Fruit fly (Drosophila melanogaster) whole organism, prepupa: Measurements from ENCODE around the gene foi.

Source experiments
- Blimp-1 ChIP-seq: fragments of 200-800 bp; sonication (Bioruptor generic); optimal IDR thresholded peaks from 3 replicates; lab custom pipeline; 2017; ENCODE audit warnings: missing biosample characterization, missing genetic modification characterization, mild to moderate bottlenecking, moderate library complexity, missing genetic modification reagents
- CG10669 ChIP-seq: fragments of 200-800 bp; sonication (Bioruptor generic); optimal IDR thresholded peaks from 3 replicates; lab custom pipeline; 2018; ENCODE audit warnings: missing biosample characterization, mild to moderate bottlenecking, missing genetic modification characterization, moderate library complexity
- CG11902 ChIP-seq: fragments of 200-800 bp; sonication (Bioruptor generic); optimal IDR thresholded peaks from 3 replicates; lab custom pipeline; 2016; ENCODE audit warnings: missing biosample characterization, missing genetic modification characterization
- CG15336 ChIP-seq: fragments of 200-800 bp; sonication (Bioruptor generic); IDR thresholded peaks from 2 replicates; pipeline ENCODE4 v1.3.6; 2022; ENCODE audit warnings: missing biosample characterization, missing genetic modification characterization
- CG1621 ChIP-seq: fragments of 200-800 bp; sonication (Bioruptor generic); optimal IDR thresholded peaks from 3 replicates; lab custom pipeline; 2018; ENCODE audit warnings: missing biosample characterization, mild to moderate bottlenecking, missing genetic modification characterization
- CG16779 ChIP-seq: fragments of 200-800 bp; sonication (Bioruptor generic); optimal IDR thresholded peaks from 3 replicates; lab custom pipeline; 2017; ENCODE audit warnings: missing biosample characterization, mild to moderate bottlenecking, missing genetic modification characterization
- CG3032 ChIP-seq: fragments of 200-800 bp; optimal IDR thresholded peaks from 2 replicates; lab custom pipeline; 2019; ENCODE audit warnings: missing biosample characterization, mild to moderate bottlenecking, missing genetic modification characterization, moderate library complexity
- CG31627 ChIP-seq: fragments of 200-800 bp; sonication (Bioruptor generic); optimal IDR thresholded peaks from 3 replicates; lab custom pipeline; 2016; ENCODE audit warnings: missing biosample characterization, missing genetic modification characterization
- CG32006 ChIP-seq: fragments of 200-800 bp; sonication (Bioruptor generic); optimal IDR thresholded peaks from 3 replicates; lab custom pipeline; 2017; ENCODE audit warnings: missing biosample characterization, mild to moderate bottlenecking, missing genetic modification characterization
- CG34406 ChIP-seq: fragments of 200-800 bp; sonication (Bioruptor generic); optimal IDR thresholded peaks from 3 replicates; lab custom pipeline; 2016; ENCODE audit warnings: missing biosample characterization, missing genetic modification characterization
- CG4318 ChIP-seq: fragments of 200-800 bp; sonication (Bioruptor generic); optimal IDR thresholded peaks from 3 replicates; lab custom pipeline; 2017; ENCODE audit warnings: missing biosample characterization, mild to moderate bottlenecking, missing genetic modification characterization
- CG6163 ChIP-seq: fragments of 200-800 bp; sonication (Bioruptor generic); IDR thresholded peaks from 3 replicates; pipeline ENCODE4 v1.3.6; 2022; ENCODE audit warnings: missing biosample characterization, missing genetic modification characterization
- CG6276 ChIP-seq: fragments of 200-800 bp; sonication (Bioruptor generic); optimal IDR thresholded peaks from 2 replicates; lab custom pipeline; 2017; ENCODE audit warnings: missing biosample characterization, mild to moderate bottlenecking, missing genetic modification characterization
- CG6792 ChIP-seq: fragments of 200-800 bp; sonication (Bioruptor generic); optimal IDR thresholded peaks from 3 replicates; lab custom pipeline; 2016; ENCODE audit warnings: missing biosample characterization, missing genetic modification characterization
- CG6808 ChIP-seq: fragments of 200-800 bp; sonication (Bioruptor generic); optimal IDR thresholded peaks from 3 replicates; lab custom pipeline; 2017; ENCODE audit warnings: missing biosample characterization, missing genetic modification characterization, mild to moderate bottlenecking, moderate library complexity, missing genetic modification reagents
- CG6854 ChIP-seq: fragments of 200-800 bp; sonication (Bioruptor generic); optimal IDR thresholded peaks from 2 replicates; lab custom pipeline; 2017; ENCODE audit warnings: missing biosample characterization, mild to moderate bottlenecking, missing genetic modification characterization
- CG7368 ChIP-seq: fragments of 200-800 bp; sonication (Bioruptor generic); optimal IDR thresholded peaks from 3 replicates; lab custom pipeline; 2016; ENCODE audit warnings: missing biosample characterization, missing genetic modification characterization
- CG8119 ChIP-seq: fragments of 200-800 bp; sonication (Bioruptor generic); IDR thresholded peaks from 3 replicates; pipeline ENCODE4 v1.3.6; 2022; ENCODE audit warnings: missing biosample characterization, missing genetic modification characterization
- CG8319 ChIP-seq: fragments of 200-800 bp; sonication (Bioruptor generic); optimal IDR thresholded peaks from 3 replicates; lab custom pipeline; 2016; ENCODE audit warnings: missing biosample characterization, missing genetic modification characterization
- CG8632 ChIP-seq: fragments of 200-800 bp; sonication (Bioruptor generic); optimal IDR thresholded peaks from 3 replicates; lab custom pipeline; 2016; ENCODE audit warnings: missing biosample characterization, missing genetic modification characterization
- CG9139 ChIP-seq: fragments of 200-800 bp; sonication (Bioruptor generic); optimal IDR thresholded peaks from 3 replicates; lab custom pipeline; 2017; ENCODE audit warnings: missing biosample characterization, mild to moderate bottlenecking, missing genetic modification characterization
- Eip75B ChIP-seq: fragments of 200-800 bp; sonication (Bioruptor generic); optimal IDR thresholded peaks from 3 replicates; lab custom pipeline; 2016; ENCODE audit warnings: missing biosample characterization, missing genetic modification characterization
- Eip93F ChIP-seq: fragments of 200-800 bp; sonication (Bioruptor generic); optimal IDR thresholded peaks from 2 replicates; lab custom pipeline; 2016; ENCODE audit warnings: missing biosample characterization, mild to moderate bottlenecking, missing genetic modification characterization
- Ets21C ChIP-seq: fragments of 200-800 bp; sonication (Bioruptor generic); optimal IDR thresholded peaks from 3 replicates; lab custom pipeline; 2016; ENCODE audit warnings: missing biosample characterization, missing genetic modification characterization
- Ets96B ChIP-seq: fragments of 200-800 bp; optimal IDR thresholded peaks from 2 replicates; lab custom pipeline; 2019; ENCODE audit warnings: missing biosample characterization, mild to moderate bottlenecking, missing genetic modification characterization, moderate library complexity
- Gug ChIP-seq: fragments of 200-800 bp; sonication (Bioruptor generic); IDR thresholded peaks from 2 replicates; pipeline ENCODE4 v1.3.6; 2022; ENCODE audit warnings: missing biosample characterization, missing genetic modification characterization
- Hr4 ChIP-seq: fragments of 200-800 bp; sonication (Bioruptor generic); optimal IDR thresholded peaks from 3 replicates; lab custom pipeline; 2016; ENCODE audit warnings: missing biosample characterization, missing genetic modification characterization
- Lpt ChIP-seq: fragments of 200-800 bp; sonication (Bioruptor generic); optimal IDR thresholded peaks from 3 replicates; lab custom pipeline; 2016; ENCODE audit warnings: missing biosample characterization, missing genetic modification characterization
- Met ChIP-seq: fragments of 200-800 bp; sonication (Bioruptor generic); optimal IDR thresholded peaks from 3 replicates; lab custom pipeline; 2016; ENCODE audit warnings: missing biosample characterization, missing genetic modification characterization
- OdsH ChIP-seq: fragments of 200-800 bp; sonication (Bioruptor generic); optimal IDR thresholded peaks from 3 replicates; lab custom pipeline; 2016; ENCODE audit warnings: missing biosample characterization, missing genetic modification characterization
- Smox ChIP-seq: fragments of 200-800 bp; sonication (Bioruptor generic); optimal IDR thresholded peaks from 3 replicates; lab custom pipeline; 2016; ENCODE audit warnings: missing biosample characterization, missing genetic modification characterization
- Sox102F ChIP-seq: fragments of 200-800 bp; sonication (Bioruptor generic); optimal IDR thresholded peaks from 2 replicates; lab custom pipeline; 2016; ENCODE audit warnings: missing biosample characterization, mild to moderate bottlenecking, missing genetic modification characterization
- Sox14 ChIP-seq: fragments of 200-800 bp; sonication (Bioruptor generic); optimal IDR thresholded peaks from 3 replicates; lab custom pipeline; 2016; ENCODE audit warnings: missing biosample characterization, missing genetic modification characterization
- Sox15 ChIP-seq: fragments of 200-800 bp; sonication (Bioruptor generic); optimal IDR thresholded peaks from 3 replicates; lab custom pipeline; 2016; ENCODE audit warnings: missing biosample characterization, missing genetic modification characterization
- achi ChIP-seq: fragments of 200-800 bp; sonication (Bioruptor generic); optimal IDR thresholded peaks from 3 replicates; lab custom pipeline; 2016; ENCODE audit warnings: missing biosample characterization, missing genetic modification characterization
- acj6 ChIP-seq: fragments of 200-800 bp; sonication (Bioruptor generic); optimal IDR thresholded peaks from 3 replicates; lab custom pipeline; 2016; ENCODE audit warnings: missing biosample characterization, missing genetic modification characterization
- cyc ChIP-seq: fragments of 200-800 bp; sonication (Bioruptor generic); optimal IDR thresholded peaks from 3 replicates; lab custom pipeline; 2016; ENCODE audit warnings: missing biosample characterization, missing genetic modification characterization
- dsx ChIP-seq: fragments of 200-800 bp; optimal IDR thresholded peaks from 3 replicates; lab custom pipeline; 2019; ENCODE audit warnings: missing biosample characterization, mild to moderate bottlenecking, missing genetic modification characterization, moderate library complexity; ENCODE audit not compliant: poor library complexity, severe bottlenecking
- eg ChIP-seq: fragments of 200-800 bp; sonication (Bioruptor generic); IDR thresholded peaks from 3 replicates; pipeline ENCODE4 v1.3.6; 2022; ENCODE audit warnings: missing biosample characterization, missing genetic modification characterization
- esn ChIP-seq: fragments of 200-800 bp; sonication (Bioruptor generic); optimal IDR thresholded peaks from 2 replicates; lab custom pipeline; 2016; ENCODE audit warnings: missing biosample characterization, mild to moderate bottlenecking, missing genetic modification characterization, moderate library complexity
- fd59A ChIP-seq: fragments of 200-800 bp; sonication (Bioruptor generic); optimal IDR thresholded peaks from 2 replicates; lab custom pipeline; 2017; ENCODE audit warnings: missing biosample characterization, mild to moderate bottlenecking, missing genetic modification characterization, missing genetic modification reagents
- fkh ChIP-seq: fragments of 200-800 bp; sonication (Bioruptor generic); optimal IDR thresholded peaks from 3 replicates; lab custom pipeline; 2017; ENCODE audit warnings: missing biosample characterization, mild to moderate bottlenecking, missing genetic modification characterization, moderate library complexity
- net ChIP-seq: fragments of 200-800 bp; sonication (Bioruptor generic); optimal IDR thresholded peaks from 3 replicates; lab custom pipeline; 2016; ENCODE audit warnings: missing biosample characterization, missing genetic modification characterization
- pdm3 ChIP-seq: fragments of 200-800 bp; sonication (Bioruptor generic); optimal IDR thresholded peaks from 3 replicates; lab custom pipeline; 2016; ENCODE audit warnings: missing biosample characterization, missing genetic modification characterization
- spab ChIP-seq: fragments of 200-800 bp; sonication (Bioruptor generic); optimal IDR thresholded peaks from 2 replicates; lab custom pipeline; 2017; ENCODE audit warnings: missing biosample characterization, mild to moderate bottlenecking, missing genetic modification characterization, missing genetic modification reagents
- ss ChIP-seq, 2 experiments: fragments of 200-800 bp; sonication (Bioruptor generic); optimal IDR thresholded peaks; 2 replicates in 1 of 2; 3 replicates in 1 of 2; lab custom pipeline; 2017 to 2018; ENCODE audit warnings: mild to moderate bottlenecking in 2 of 2, missing biosample characterization in 2 of 2, missing genetic modification characterization in 2 of 2, moderate library complexity in 1 of 2
- topi ChIP-seq: fragments of 200-800 bp; sonication (Bioruptor generic); optimal IDR thresholded peaks from 3 replicates; lab custom pipeline; 2016; ENCODE audit warnings: missing biosample characterization, missing genetic modification characterization
- vri ChIP-seq: fragments of 200-800 bp; sonication (Bioruptor generic); optimal IDR thresholded peaks from 3 replicates; lab custom pipeline; 2016; ENCODE audit warnings: missing biosample characterization, mild to moderate bottlenecking, missing genetic modification characterization

foi gene

DNA sequence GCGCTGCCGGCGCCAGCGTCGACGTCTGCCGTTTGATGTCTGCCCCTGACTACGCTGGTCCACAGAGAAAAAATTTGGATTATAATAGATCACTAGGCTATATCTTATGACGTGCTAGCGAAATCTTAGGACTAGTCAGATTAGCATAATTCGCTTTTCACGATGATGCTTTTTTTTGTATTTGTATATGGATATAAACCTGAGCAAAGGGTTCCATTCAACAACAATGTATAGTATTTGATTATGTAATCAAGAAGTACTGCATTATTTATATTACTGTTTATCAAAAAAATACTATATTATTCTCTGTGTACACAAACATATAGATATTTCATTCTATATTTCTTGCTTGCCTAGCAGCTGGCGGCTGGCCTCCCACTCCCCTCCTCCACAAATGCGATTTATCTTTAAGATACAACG is 22.1 kb downstream of the foi start (continued):
- TF ChIP-seq achi (GFP tag; lab: Kevin White, UChicago) (peak; percentile 60), topi (peak; percentile 3), CG1621 (no peak), Hr4 (GFP tag; lab: Kevin White, UChicago) (peak; percentile 80), Eip75B (GFP tag; lab: Kevin White, UChicago) (peak; percentile 38), vri (GFP tag; lab: Kevin White, UChicago) (peak; percentile 12), CG3032 (peak; percentile 43), cyc (GFP tag; lab: Kevin White, UChicago) (peak; percentile 0), esn (GFP tag; lab: Kevin White, UChicago) (no peak), fd59A (GFP tag; lab: Kevin White, UChicago) (peak; percentile 29)
- TF ChIP-seq, all 60 proteins: peak for 42

DNA sequence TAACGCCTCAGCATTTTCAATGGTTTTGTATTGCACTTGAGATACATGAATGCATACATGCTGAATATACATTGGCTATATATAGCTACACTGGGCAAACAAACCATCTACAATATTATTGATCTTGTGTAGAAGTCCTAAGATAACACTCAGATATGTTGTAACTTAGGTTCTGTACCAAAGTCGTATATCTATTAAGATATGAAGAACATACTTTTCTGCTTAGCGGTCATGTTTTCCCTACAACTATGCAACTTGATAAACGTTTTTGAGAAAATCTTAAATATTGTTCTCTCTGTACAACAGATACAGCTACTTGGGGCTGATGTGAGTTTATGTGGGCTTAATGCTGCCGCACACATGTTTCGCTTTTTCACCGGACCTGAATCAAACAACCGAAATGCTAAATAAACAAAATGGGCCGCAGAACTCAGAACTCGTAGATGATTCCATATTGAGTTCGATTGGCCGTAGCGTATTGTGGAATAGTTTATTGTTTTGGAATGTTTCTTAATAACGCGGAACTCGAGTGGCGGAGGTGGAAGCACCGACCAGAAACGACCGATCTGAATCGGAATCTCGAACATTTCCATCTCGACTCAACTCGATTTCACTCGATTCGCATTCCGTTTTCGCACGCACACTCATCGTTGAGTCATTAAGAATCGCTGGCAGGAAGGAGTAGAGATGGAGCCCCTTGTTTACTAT is 24.3 kb downstream of the foi start:
- TF ChIP-seq CG8119 (GFP tag; lab: Robert Waterston, UW) (peak; percentile 43; the same call in 1 of the 3 replicates), CG7368 (GFP tag; lab: Kevin White, UChicago) (peak; percentile 29), eg (GFP tag; lab: Robert Waterston, UW) (peak; percentile 66; the same call in 2 of the 3 replicates), Eip93F (GFP tag; lab: Kevin White, UChicago) (no peak), CG10669 (peak; percentile 33), fkh (GFP tag; lab: Kevin White, UChicago) (peak; percentile 38), Ets21C (GFP tag; lab: Kevin White, UChicago) (no peak), CG6854 (GFP tag; lab: Kevin White, UChicago) (no peak), acj6 (peak; percentile 48), CG6792 (GFP tag; lab: Kevin White, UChicago) (peak; percentile 22), topi (no peak), Blimp-1 (GFP tag; lab: Kevin White, UChicago) (no peak), CG6808 (GFP tag; lab: Kevin White, UChicago) (peak; percentile 63), CG31627 (GFP tag; lab: Kevin White, UChicago) (no peak), Gug (GFP tag; lab: Robert Waterston, UW) (0 out of 2 replicates have a peak, but pooled peaks have one; percentile 60), Sox15 (GFP tag; lab: Kevin White, UChicago) (no peak), OdsH (peak; percentile 38), CG9139 (no peak), ss (GFP tag; optimal IDR thresholded peaks at IDR 0.05; lab: Kevin White, UChicago) (peak in 1 of 2 experiments; percentile 62), CG1621 (peak; percentile 31), CG3032 (peak; percentile 61), Sox102F (no peak), CG16779 (tag; lab: Kevin White, UChicago) (peak; percentile 23), CG34406 (GFP tag; lab: Kevin White, UChicago) (peak; percentile 20), Met (GFP tag; lab: Kevin White, UChicago) (peak; percentile 16), Smox (GFP tag; lab: Kevin White, UChicago) (no peak), pdm3 (GFP tag; lab: Kevin White, UChicago) (peak; percentile 55), CG6163 (GFP tag; lab: Robert Waterston, UW) (peak; percentile 75), vri (GFP tag; lab: Kevin White, UChicago) (no peak), Lpt (GFP tag; lab: Kevin White, UChicago) (no peak), CG4318 (no peak), CG15336 (peak; percentile 80), net (peak; percentile 45), spab (GFP tag; lab: Kevin White, UChicago) (peak; percentile 35), Sox14 (GFP tag; lab: Kevin White, UChicago) (peak; percentile 47), dsx (GFP tag; lab: Kevin White, UChicago) (peak; percentile 42), CG8319 (GFP tag; lab: Kevin White, UChicago) (no peak), CG8632 (GFP tag; lab: Kevin White, UChicago) (no peak), CG6276 (GFP tag; lab: Kevin White, UChicago) (peak; percentile 12), CG11902 (GFP tag; lab: Kevin White, UChicago) (no peak), CG32006 (peak; percentile 58), Ets96B (tag; lab: Kevin White, UChicago) (peak; percentile 62)
